Fruit fly (Drosophila melanogaster) whole organism, embryonic: ENCODE measurements around the gene CG31677.

Source experiments
- Ada2b ChIP-seq: fragments of 200-800 bp; sonication (Bioruptor generic); IDR thresholded peaks from 2 replicates; pipeline ENCODE4 v1.3.6; 2022; ENCODE audit warnings: missing biosample characterization, missing genetic modification characterization
- Adf1 ChIP-seq: fragments of 200-800 bp; sonication (Bioruptor generic); IDR thresholded peaks from 2 replicates; pipeline ENCODE4 v1.3.6; 2022; ENCODE audit warnings: missing biosample characterization, missing genetic modification characterization
- B-H1 ChIP-seq: fragments of 200-800 bp; sonication (Bioruptor generic); IDR thresholded peaks from 3 replicates; pipeline ENCODE4 v1.3.6; 2022; ENCODE audit warnings: missing biosample characterization, missing genetic modification characterization
- CG10147 ChIP-seq: fragments of 200-800 bp; sonication (Bioruptor generic); optimal IDR thresholded peaks from 2 replicates; lab custom pipeline; 2019; ENCODE audit warnings: missing biosample characterization, mild to moderate bottlenecking, missing genetic modification characterization, moderate library complexity
- CG10565 ChIP-seq: fragments of 200-800 bp; sonication (Bioruptor generic); optimal IDR thresholded peaks from 3 replicates; lab custom pipeline; 2016; ENCODE audit warnings: missing biosample characterization, mild to moderate bottlenecking, missing genetic modification characterization
- CG11456 ChIP-seq: fragments of 200-800 bp; sonication (Bioruptor generic); IDR thresholded peaks from 3 replicates; pipeline ENCODE4 v1.3.6; 2022; ENCODE audit warnings: missing biosample characterization, missing genetic modification characterization
- CG11504 ChIP-seq: fragments of 200-800 bp; sonication (Bioruptor generic); optimal IDR thresholded peaks from 3 replicates; lab custom pipeline; 2019; ENCODE audit warnings: missing biosample characterization, mild to moderate bottlenecking, missing genetic modification characterization, moderate library complexity
- CG12769 ChIP-seq: fragments of 200-800 bp; sonication (Bioruptor generic); optimal IDR thresholded peaks from 2 replicates; lab custom pipeline; 2019; ENCODE audit warnings: missing biosample characterization, mild to moderate bottlenecking, missing genetic modification characterization, moderate library complexity
- CG15479 ChIP-seq: fragments of 200-800 bp; sonication (Bioruptor generic); optimal IDR thresholded peaks from 3 replicates; lab custom pipeline; 2019; ENCODE audit warnings: missing biosample characterization, mild to moderate bottlenecking, missing genetic modification characterization, moderate library complexity
- CG1603 ChIP-seq: fragments of 200-800 bp; sonication (Bioruptor generic); optimal IDR thresholded peaks from 2 replicates; lab custom pipeline; 2019; ENCODE audit warnings: missing biosample characterization, mild to moderate bottlenecking, missing genetic modification characterization, moderate library complexity
- CG18764 ChIP-seq: fragments of 200-800 bp; sonication (Bioruptor generic); optimal IDR thresholded peaks from 3 replicates; lab custom pipeline; 2016; ENCODE audit warnings: missing biosample characterization, missing genetic modification characterization
- CG34224 ChIP-seq: fragments of 200-800 bp; sonication (Bioruptor generic); IDR thresholded peaks from 3 replicates; pipeline ENCODE4 v1.3.6; 2022; ENCODE audit warnings: missing biosample characterization, missing genetic modification characterization; ENCODE audit not compliant: partially characterized antibody
- CG4854 ChIP-seq: fragments of 200-800 bp; sonication (Bioruptor generic); optimal IDR thresholded peaks from 2 replicates; lab custom pipeline; 2016; ENCODE audit warnings: missing biosample characterization, missing genetic modification characterization, inconsistent platforms
- CG7839 ChIP-seq: fragments of 200-800 bp; sonication (Bioruptor generic); optimal IDR thresholded peaks from 3 replicates; lab custom pipeline; 2018; ENCODE audit warnings: missing biosample characterization, mild to moderate bottlenecking, missing genetic modification characterization, moderate library complexity
- CG7928 ChIP-seq: fragments of 200-800 bp; sonication (Bioruptor generic); optimal IDR thresholded peaks from 2 replicates; lab custom pipeline; 2017; ENCODE audit warnings: missing biosample characterization, mild to moderate bottlenecking, missing genetic modification characterization
- CG8478 ChIP-seq: fragments of >200 bp; optimal IDR thresholded peaks from 2 replicates; lab custom pipeline; 2018
- CTCF ChIP-seq: fragments of 200-800 bp; sonication (Bioruptor generic); optimal IDR thresholded peaks from 2 replicates; lab custom pipeline; 2017; ENCODE audit warnings: missing biosample characterization, mild to moderate bottlenecking, missing genetic modification characterization, moderate library complexity
- CoRest ChIP-seq: fragments of 200-800 bp; sonication (Bioruptor generic); optimal IDR thresholded peaks from 3 replicates; lab custom pipeline; 2018; ENCODE audit warnings: missing biosample characterization, mild to moderate bottlenecking, missing genetic modification characterization, moderate library complexity
- Deaf1 ChIP-seq: fragments of 200-800 bp; optimal IDR thresholded peaks from 3 replicates; lab custom pipeline; 2019; ENCODE audit warnings: missing biosample characterization, mild to moderate bottlenecking, missing genetic modification characterization, moderate library complexity
- Dfd ChIP-seq, 2 experiments: fragments of >200 bp; optimal IDR thresholded peaks; 2 replicates each; lab custom pipeline; 2017; ENCODE audit warnings: missing biosample characterization in 2 of 2, missing genetic modification characterization in 2 of 2
- Ets97D ChIP-seq: fragments of 200-800 bp; sonication (Bioruptor generic); optimal IDR thresholded peaks from 3 replicates; lab custom pipeline; 2016; ENCODE audit warnings: missing biosample characterization, missing genetic modification characterization
- Fer3 ChIP-seq: fragments of 200-800 bp; sonication (Bioruptor generic); optimal IDR thresholded peaks from 2 replicates; lab custom pipeline; 2018; ENCODE audit warnings: missing biosample characterization, mild to moderate bottlenecking, missing genetic modification characterization, moderate library complexity
- H2.0 ChIP-seq: fragments of 200-800 bp; sonication (Bioruptor generic); IDR thresholded peaks from 2 replicates; pipeline ENCODE4 v1.3.6; 2022; ENCODE audit warnings: missing biosample characterization, missing genetic modification characterization
- HLH4C ChIP-seq: fragments of 200-800 bp; sonication (Bioruptor generic); IDR thresholded peaks from 3 replicates; pipeline ENCODE4 v1.3.6; 2022; ENCODE audit warnings: missing biosample characterization, missing genetic modification characterization; ENCODE audit not compliant: partially characterized antibody
- Hr51 ChIP-seq, 2 experiments: fragments of 200-800 bp; sonication (Bioruptor generic); optimal IDR thresholded peaks; 2 replicates in 1 of 2; 3 replicates in 1 of 2; lab custom pipeline; 2016 to 2018; ENCODE audit warnings: missing biosample characterization in 2 of 2, missing genetic modification characterization in 2 of 2, mild to moderate bottlenecking in 1 of 2, moderate library complexity in 1 of 2
- Max ChIP-seq: fragments of 200-800 bp; sonication (Bioruptor generic); optimal IDR thresholded peaks from 2 replicates; lab custom pipeline; 2016; ENCODE audit warnings: missing biosample characterization, mild to moderate bottlenecking, missing genetic modification characterization
- Trl ChIP-seq, 3 experiments: fragments of >200 bp in 2 of 3; fragments of 200-800 bp in 1 of 3; sonication (Bioruptor generic) in 1 of 3; optimal IDR thresholded peaks; 2 replicates in 1 of 3; 3 replicates in 2 of 3; lab custom pipeline; 2016 to 2017; ENCODE audit warnings: missing biosample characterization in 1 of 3, missing genetic modification characterization in 1 of 3
- Xbp1 ChIP-seq: fragments of 200-800 bp; sonication (Bioruptor generic); optimal IDR thresholded peaks from 3 replicates; lab custom pipeline; 2016; ENCODE audit warnings: missing biosample characterization, mild to moderate bottlenecking, missing genetic modification characterization
- al ChIP-seq: fragments of 200-800 bp; sonication (Bioruptor generic); IDR thresholded peaks from 2 replicates; pipeline ENCODE4 v1.3.6; 2022; ENCODE audit warnings: missing biosample characterization, missing genetic modification characterization
- bsh ChIP-seq, 2 experiments: fragments of 200-800 bp; sonication (Bioruptor generic); optimal IDR thresholded peaks; 2 replicates each; lab custom pipeline; 2017 to 2018; ENCODE audit warnings: mild to moderate bottlenecking in 2 of 2, missing biosample characterization in 2 of 2, missing genetic modification characterization in 2 of 2, moderate library complexity in 1 of 2
- cato ChIP-seq: fragments of 200-800 bp; sonication (Bioruptor generic); optimal IDR thresholded peaks from 2 replicates; lab custom pipeline; 2016; ENCODE audit warnings: missing biosample characterization, missing genetic modification characterization, borderline replicate concordance
- chinmo ChIP-seq: fragments of 200-800 bp; sonication (Bioruptor generic); IDR thresholded peaks from 4 replicates; pipeline ENCODE4 v1.3.6; 2022; ENCODE audit warnings: missing biosample characterization, missing genetic modification characterization; ENCODE audit not compliant: partially characterized antibody
- dpn ChIP-seq, 2 experiments: fragments of 200-800 bp; sonication (Bioruptor generic); optimal IDR thresholded peaks; 3 replicates each; lab custom pipeline; 2016; ENCODE audit warnings: missing biosample characterization in 2 of 2, missing genetic modification characterization in 2 of 2
- dysf ChIP-seq: fragments of 200-800 bp; sonication (Bioruptor generic); IDR thresholded peaks from 3 replicates; pipeline ENCODE4 v1.3.6; 2022; ENCODE audit warnings: missing biosample characterization, missing genetic modification characterization
- gem ChIP-seq: fragments of 200-800 bp; sonication (Bioruptor generic); optimal IDR thresholded peaks from 2 replicates; lab custom pipeline; 2019; ENCODE audit warnings: missing biosample characterization, mild to moderate bottlenecking, missing genetic modification characterization, moderate library complexity
- grau ChIP-seq: fragments of 200-800 bp; optimal IDR thresholded peaks from 3 replicates; lab custom pipeline; 2019; ENCODE audit warnings: missing biosample characterization, mild to moderate bottlenecking, missing genetic modification characterization, moderate library complexity
- gsb-n ChIP-seq: fragments of 200-800 bp; sonication (Bioruptor generic); optimal IDR thresholded peaks from 3 replicates; lab custom pipeline; 2018; ENCODE audit warnings: missing biosample characterization, mild to moderate bottlenecking, missing genetic modification characterization
- hb ChIP-seq: fragments of 200-800 bp; sonication (Bioruptor generic); IDR thresholded peaks from 3 replicates; pipeline ENCODE4 v1.3.6; 2022; ENCODE audit warnings: missing biosample characterization, missing genetic modification characterization; ENCODE audit not compliant: partially characterized antibody
- nerfin-1 ChIP-seq: fragments of 200-800 bp; sonication (Bioruptor generic); optimal IDR thresholded peaks from 3 replicates; lab custom pipeline; 2019; ENCODE audit warnings: missing biosample characterization, mild to moderate bottlenecking, missing genetic modification characterization, moderate library complexity
- org-1 ChIP-seq: fragments of 200-800 bp; sonication (Bioruptor generic); optimal IDR thresholded peaks from 2 replicates; lab custom pipeline; 2017; ENCODE audit warnings: missing biosample characterization, missing genetic modification characterization
- pum ChIP-seq: fragments of 200-800 bp; sonication (Bioruptor generic); optimal IDR thresholded peaks from 2 replicates; lab custom pipeline; 2016; ENCODE audit warnings: missing biosample characterization, missing genetic modification characterization
- row ChIP-seq: fragments of 200-800 bp; sonication (Bioruptor generic); IDR thresholded peaks from 3 replicates; pipeline ENCODE4 v1.3.6; 2022; ENCODE audit warnings: missing biosample characterization, missing genetic modification characterization
- ttk ChIP-seq: fragments of 200-800 bp; sonication (Bioruptor generic); IDR thresholded peaks from 2 replicates; pipeline ENCODE4 v2.1.2; 2022; ENCODE audit warnings: missing biosample characterization, missing genetic modification characterization
- unpg ChIP-seq: fragments of 200-800 bp; sonication (Bioruptor generic); optimal IDR thresholded peaks from 3 replicates; lab custom pipeline; 2018; ENCODE audit warnings: missing biosample characterization, mild to moderate bottlenecking, missing genetic modification characterization, moderate library complexity

The CG31677 gene

DNA sequence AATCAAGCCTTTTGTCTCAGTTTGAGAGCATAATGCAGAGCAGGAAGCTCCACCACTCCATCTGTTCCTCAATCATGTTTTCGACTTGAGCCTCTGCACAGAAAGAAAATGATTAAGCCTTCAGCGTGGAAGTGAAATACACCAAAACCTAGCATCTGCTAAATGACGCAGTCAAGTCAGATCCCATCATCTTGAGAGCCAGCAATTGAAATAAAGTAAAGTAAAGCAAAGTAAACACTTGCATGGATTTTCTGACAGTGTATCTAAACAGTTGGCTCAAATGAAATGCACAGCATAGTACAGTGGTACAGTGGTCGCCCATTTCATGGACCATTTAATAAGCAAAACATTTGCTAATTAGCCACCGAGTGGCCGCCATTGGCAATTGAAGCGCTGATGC is 6.3 kb downstream of the CG31677 start (continued):
- TF ChIP-seq gsb-n (tag; lab: Kevin White, UChicago), result no peak
- TF ChIP-seq bsh (GFP tag; optimal IDR thresholded peaks at IDR 0.05; lab: Kevin White, UChicago), result no peak
- TF ChIP-seq hb, result no peak
- TF ChIP-seq grau (tag; lab: Kevin White, UChicago), result peak; percentile 16
- peak; percentile 9 for TF ChIP-seq CG12769 (tag; lab: Kevin White, UChicago)
- no peak for TF ChIP-seq CG10565
- TF ChIP-seq al (GFP tag; lab: Robert Waterston, UW), result no peak
- TF ChIP-seq CG7839, result peak; percentile 25
- TF ChIP-seq dysf (GFP tag; lab: Robert Waterston, UW), result 0 out of 3 replicates have a peak, but pooled peaks have one; percentile 11
- TF ChIP-seq H2.0 (GFP tag; lab: Robert Waterston, UW), result no peak
- peak; percentile 42; the same call in 2 of the 3 replicates for TF ChIP-seq row (GFP tag; lab: Robert Waterston, UW)
- TF ChIP-seq ttk, result 0 out of 2 replicates have a peak, but pooled peaks have one; percentile 20
- TF ChIP-seq Max, result no peak
- no peak for TF ChIP-seq Fer3 (tag; lab: Kevin White, UChicago)
- TF ChIP-seq CG18764 (GFP tag; lab: Kevin White, UChicago), result no peak
- peak in 1 of 2 experiments; percentile 21 for TF ChIP-seq Hr51 (GFP tag; optimal IDR thresholded peaks at IDR 0.05; lab: Kevin White, UChicago)
- TF ChIP-seq CG7928 (GFP tag; lab: Kevin White, UChicago), result no peak
- no peak for TF ChIP-seq CG34224 (GFP tag; lab: Robert Waterston, UW)
- no peak for TF ChIP-seq pum (GFP tag; lab: Kevin White, UChicago)
- TF ChIP-seq cato (GFP tag; lab: Kevin White, UChicago), result no peak
- peak; percentile 7 for TF ChIP-seq Xbp1
- no peak for TF ChIP-seq CG10147
- no peak for TF ChIP-seq unpg (GFP tag; lab: Kevin White, UChicago)
- no peak for TF ChIP-seq dpn (GFP tag; optimal IDR thresholded peaks at IDR 0.05; lab: Kevin White, UChicago)
- TF ChIP-seq CG4854, result no peak
- peak; percentile 33 for TF ChIP-seq CG11504 (tag; lab: Kevin White, UChicago)
- TF ChIP-seq CG1603, result peak; percentile 27
- TF ChIP-seq gem (tag; lab: Kevin White, UChicago), result peak; percentile 26
- TF ChIP-seq Ets97D (GFP tag; lab: Kevin White, UChicago), result no peak
- TF ChIP-seq, all 482 proteins: peak for 25

dm6 chr2L:20575939-20576338 is 28.1 kb downstream of the CG31677 start:
- no peak for TF ChIP-seq org-1 (GFP tag; lab: Kevin White, UChicago)
- TF ChIP-seq HLH4C (GFP tag; lab: Robert Waterston, UW), result 0 out of 3 replicates have a peak, but pooled peaks have one; percentile 33
- peak; percentile 45 for TF ChIP-seq CTCF (GFP tag; lab: Kevin White, UChicago)

- TF ChIP-seq chinmo (GFP tag; lab: Robert Waterston, UW), result 0 out of 4 replicates have a peak, but pooled peaks have one; percentile 18
- peak; percentile 38 for TF ChIP-seq CG8478 (lab: Kevin White, UChicago)
- no peak for TF ChIP-seq CoRest (tag; lab: Kevin White, UChicago)
- TF ChIP-seq Adf1 (GFP tag; lab: Robert Waterston, UW), result peak; percentile 90
- peak in 1 of 2 experiments; percentile 20 for TF ChIP-seq Dfd (GFP tag; optimal IDR thresholded peaks at IDR 0.05; lab: Kevin White, UChicago)
- peak; percentile 8 to 21 for TF ChIP-seq Trl (optimal IDR thresholded peaks at IDR 0.05; lab: Kevin White, UChicago)
- no peak for TF ChIP-seq Trl (GFP tag; optimal IDR thresholded peaks at IDR 0.05; lab: Kevin White, UChicago)
- 0 out of 3 replicates have a peak, but pooled peaks have one; percentile 22 for TF ChIP-seq CG11456
- TF ChIP-seq B-H1 (GFP tag; lab: Robert Waterston, UW), result no peak
- TF ChIP-seq nerfin-1 (tag; lab: Kevin White, UChicago), result peak; percentile 70
- no peak for TF ChIP-seq Ada2b (GFP tag; lab: Robert Waterston, UW)
- TF ChIP-seq CG15479, result peak; percentile 79
- peak; percentile 82 for TF ChIP-seq Deaf1 (tag; lab: Kevin White, UChicago)
Measured at dm6 chr2L:20561796-20562411, 42.1 kb downstream of the CG31677 start.
